ENCODE assay signal across 1 fruit fly cellular context in the genomic region with DNA sequence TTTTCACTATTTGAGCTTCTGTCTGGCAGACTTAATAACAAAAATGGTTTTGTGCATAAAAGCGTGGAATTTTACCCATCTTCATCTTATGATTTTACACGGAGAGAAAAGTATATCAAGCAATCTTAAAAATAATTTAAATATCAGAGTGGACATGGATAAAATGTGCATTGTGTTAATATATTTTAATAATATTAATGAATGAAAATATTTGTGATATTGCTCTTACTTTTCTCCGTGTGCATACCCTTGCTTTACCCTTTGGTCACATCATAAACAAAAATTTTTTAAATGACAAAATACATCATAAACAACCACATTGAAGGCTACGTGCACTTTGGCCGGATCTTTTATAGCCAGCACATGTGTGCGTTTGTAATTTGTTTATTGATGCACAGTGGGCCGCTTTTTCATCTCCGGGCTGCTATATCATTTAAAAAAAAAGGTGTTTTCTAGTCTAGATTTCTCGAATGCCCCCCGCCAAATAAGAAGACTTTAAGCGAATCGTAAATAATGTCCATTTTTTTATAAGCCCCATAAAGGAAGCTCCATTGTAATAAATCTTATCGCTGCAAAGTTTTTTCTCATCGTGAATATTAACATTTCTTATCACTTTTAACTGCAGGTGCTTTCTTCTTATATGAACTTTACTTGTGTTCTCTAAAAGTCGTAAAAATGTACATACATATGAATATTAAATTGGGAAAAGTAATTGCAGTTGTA.
TF ChIP-seq lines count a peak whose summit lies in the region.

No protein-coding gene starts in this region.

TF ChIP-seq in whole organism, embryonic, 481 proteins besides CTCF, POLR2A, EP300 and RAD21 (continued from another document and continues in another):
- no peak for TF ChIP-seq gsb (GFP tag; IDR thresholded peaks at IDR 0.05; lab: Robert Waterston, UW)
- TF ChIP-seq sens (GFP tag; lab: Kevin White, UChicago), result peak; percentile 81
- TF ChIP-seq fd3F (GFP tag; optimal IDR thresholded peaks at IDR 0.05; lab: Kevin White, UChicago), result peak; percentile 32
- no peak for TF ChIP-seq CG10565 (GFP tag; optimal IDR thresholded peaks at IDR 0.05; lab: Kevin White, UChicago)
- TF ChIP-seq Rfx (GFP tag; IDR thresholded peaks at IDR 0.05; lab: Robert Waterston, UW), result peak; percentile 60
- peak in 1 of 2 experiments; percentile 55 for TF ChIP-seq dpn (GFP tag; optimal IDR thresholded peaks at IDR 0.05; lab: Kevin White, UChicago)
- no peak for TF ChIP-seq Mes4 (GFP tag; optimal IDR thresholded peaks at IDR 0.05; lab: Kevin White, UChicago)
- peak; percentile 63 for TF ChIP-seq CG2678 (tag; optimal IDR thresholded peaks at IDR 0.05; lab: Kevin White, UChicago)
- TF ChIP-seq CG4707 (GFP tag; optimal IDR thresholded peaks at IDR 0.05; lab: Kevin White, UChicago), result peak; percentile 37
- TF ChIP-seq CG11695 (GFP tag; IDR thresholded peaks at IDR 0.05; lab: Robert Waterston, UW), result peak; percentile 57; the same call in 1 of the 3 replicates
- peak; percentile 55 for TF ChIP-seq lab (GFP tag; optimal IDR thresholded peaks at IDR 0.05; lab: Kevin White, UChicago)
- TF ChIP-seq NK7.1 (GFP tag; optimal IDR thresholded peaks at IDR 0.05; lab: Kevin White, UChicago), result no peak
- no peak for TF ChIP-seq CG1647 (GFP tag; optimal IDR thresholded peaks at IDR 0.05; lab: Kevin White, UChicago)
- no peak for TF ChIP-seq CG32767 (GFP tag; IDR thresholded peaks at IDR 0.05; lab: Robert Waterston, UW)
- TF ChIP-seq dysf (GFP tag; IDR thresholded peaks at IDR 0.05; lab: Robert Waterston, UW), result peak; percentile 61; the same call in 2 of the 3 replicates
- TF ChIP-seq Drgx (GFP tag; IDR thresholded peaks at IDR 0.05; lab: Robert Waterston, UW), result peak; percentile 69
- peak; percentile 46; the same call in 1 of the 3 replicates for TF ChIP-seq otp (GFP tag; IDR thresholded peaks at IDR 0.05; lab: Robert Waterston, UW)
- peak; percentile 33; the same call in 1 of the 3 replicates for TF ChIP-seq ase (GFP tag; IDR thresholded peaks at IDR 0.05; lab: Robert Waterston, UW)
- TF ChIP-seq oc (tag; optimal IDR thresholded peaks at IDR 0.05; lab: Kevin White, UChicago), result peak; percentile 36
- TF ChIP-seq chm (GFP tag; IDR thresholded peaks at IDR 0.05; lab: Robert Waterston, UW), result peak; percentile 28; the same call in 1 of the 2 replicates
- peak; percentile 43; the same call in 1 of the 2 replicates for TF ChIP-seq E2f2 (GFP tag; IDR thresholded peaks at IDR 0.05; lab: Robert Waterston, UW)
- peak; percentile 8 for TF ChIP-seq HmgZ (tag; optimal IDR thresholded peaks at IDR 0.05; lab: Kevin White, UChicago)
- TF ChIP-seq CG3163 (GFP tag; optimal IDR thresholded peaks at IDR 0.05; lab: Kevin White, UChicago), result no peak
- peak; percentile 21; the same call in 1 of the 2 replicates for TF ChIP-seq lmd (GFP tag; IDR thresholded peaks at IDR 0.05; lab: Robert Waterston, UW)
- TF ChIP-seq twi (tag; optimal IDR thresholded peaks at IDR 0.05; lab: Kevin White, UChicago), result peak; percentile 58
- TF ChIP-seq Xbp1 (GFP tag; optimal IDR thresholded peaks at IDR 0.05; lab: Kevin White, UChicago), result peak; percentile 58
- TF ChIP-seq trem (tag; optimal IDR thresholded peaks at IDR 0.05; lab: Kevin White, UChicago), result peak; percentile 13
- no peak for TF ChIP-seq fu2 (GFP tag; optimal IDR thresholded peaks at IDR 0.05; lab: Kevin White, UChicago)
- TF ChIP-seq CG9437 (GFP tag; optimal IDR thresholded peaks at IDR 0.05; lab: Kevin White, UChicago), result peak; percentile 39
- 0 out of 2 replicates have a peak, but pooled peaks have one; percentile 46 for TF ChIP-seq Nf-YA (GFP tag; IDR thresholded peaks at IDR 0.05; lab: Robert Waterston, UW)
- TF ChIP-seq CG12659 (GFP tag; optimal IDR thresholded peaks at IDR 0.05; lab: Kevin White, UChicago), result peak; percentile 38
- TF ChIP-seq unpg (GFP tag; optimal IDR thresholded peaks at IDR 0.05; lab: Kevin White, UChicago), result peak; percentile 62
- peak; percentile 19 for TF ChIP-seq Atf-2 (GFP tag; optimal IDR thresholded peaks at IDR 0.05; lab: Kevin White, UChicago)
- peak; percentile 47 for TF ChIP-seq Ssrp (tag; optimal IDR thresholded peaks at IDR 0.05; lab: Kevin White, UChicago)
- peak; percentile 45 for TF ChIP-seq Fer1 (GFP tag; optimal IDR thresholded peaks at IDR 0.05; lab: Kevin White, UChicago)
- peak; percentile 64 for TF ChIP-seq CG7839 (tag; optimal IDR thresholded peaks at IDR 0.05; lab: Kevin White, UChicago)
- peak; percentile 57 for TF ChIP-seq ttk (GFP tag; IDR thresholded peaks at IDR 0.05; lab: Robert Waterston, UW)
- no peak for TF ChIP-seq CG12236 (GFP tag; optimal IDR thresholded peaks at IDR 0.05; lab: Kevin White, UChicago)
- TF ChIP-seq salm (tag; optimal IDR thresholded peaks at IDR 0.05; lab: Kevin White, UChicago), result peak; percentile 27
- TF ChIP-seq grau (tag; optimal IDR thresholded peaks at IDR 0.05; lab: Kevin White, UChicago), result peak; percentile 54
- no peak for TF ChIP-seq danr (GFP tag; IDR thresholded peaks at IDR 0.05; lab: Robert Waterston, UW)
- TF ChIP-seq CG18476 (GFP tag; optimal IDR thresholded peaks at IDR 0.05; lab: Kevin White, UChicago), result peak; percentile 11
- peak; percentile 26 for TF ChIP-seq CG18599 (GFP tag; optimal IDR thresholded peaks at IDR 0.05; lab: Kevin White, UChicago)
- TF ChIP-seq CG13296 (GFP tag; optimal IDR thresholded peaks at IDR 0.05; lab: Kevin White, UChicago), result peak; percentile 39
- 0 out of 2 replicates have a peak, but pooled peaks have one; percentile 57 for TF ChIP-seq vvl (GFP tag; IDR thresholded peaks at IDR 0.05; lab: Robert Waterston, UW)
- TF ChIP-seq D19A (tag; optimal IDR thresholded peaks at IDR 0.05; lab: Kevin White, UChicago), result peak; percentile 46
- TF ChIP-seq BtbVII (GFP tag; optimal IDR thresholded peaks at IDR 0.05; lab: Kevin White, UChicago), result peak; percentile 40
- TF ChIP-seq cato (GFP tag; optimal IDR thresholded peaks at IDR 0.05; lab: Kevin White, UChicago; ENCODE audit: borderline replicate concordance), result no peak
- TF ChIP-seq CG8924 (tag; optimal IDR thresholded peaks at IDR 0.05; lab: Kevin White, UChicago), result peak; percentile 56
- 0 out of 3 replicates have a peak, but pooled peaks have one; percentile 5 for TF ChIP-seq zfh1 (GFP tag; IDR thresholded peaks at IDR 0.05; lab: Robert Waterston, UW)
- no peak for TF ChIP-seq lola (GFP tag; optimal IDR thresholded peaks at IDR 0.05; lab: Kevin White, UChicago)
- TF ChIP-seq CG11247 (GFP tag; IDR thresholded peaks at IDR 0.05; lab: Robert Waterston, UW), result peak; percentile 19; the same call in 1 of the 2 replicates
- TF ChIP-seq phol (tag; optimal IDR thresholded peaks at IDR 0.05; lab: Kevin White, UChicago), result peak; percentile 59
- TF ChIP-seq insv (GFP tag; optimal IDR thresholded peaks at IDR 0.05; lab: Kevin White, UChicago), result no peak
- no peak for TF ChIP-seq Dfd (GFP tag; optimal IDR thresholded peaks at IDR 0.05; lab: Kevin White, UChicago)
- TF ChIP-seq Rx (GFP tag; IDR thresholded peaks at IDR 0.05; lab: Robert Waterston, UW), result peak; percentile 8; the same call in 1 of the 2 replicates
- peak; percentile 31 for TF ChIP-seq CG2120 (GFP tag; optimal IDR thresholded peaks at IDR 0.05; lab: Kevin White, UChicago)
- peak; percentile 53 for TF ChIP-seq CG10979 (tag; optimal IDR thresholded peaks at IDR 0.05; lab: Kevin White, UChicago)
- TF ChIP-seq CG6689 (GFP tag; IDR thresholded peaks at IDR 0.05; lab: Robert Waterston, UW), result peak; percentile 49
- TF ChIP-seq Trl (optimal IDR thresholded peaks at IDR 0.05; lab: Kevin White, UChicago), result no peak
- TF ChIP-seq Trl (GFP tag; optimal IDR thresholded peaks at IDR 0.05; lab: Kevin White, UChicago), result peak; percentile 5
- peak; percentile 28 for TF ChIP-seq CG10267 (tag; optimal IDR thresholded peaks at IDR 0.05; lab: Kevin White, UChicago)
- no peak for TF ChIP-seq Bdp1 (GFP tag; optimal IDR thresholded peaks at IDR 0.05; lab: Kevin White, UChicago)
- no peak for TF ChIP-seq sc (optimal IDR thresholded peaks at IDR 0.05; lab: Kevin White, UChicago)
- peak; percentile 19 for TF ChIP-seq sc (GFP tag; optimal IDR thresholded peaks at IDR 0.05; lab: Kevin White, UChicago)
- peak; percentile 50 for TF ChIP-seq fd96Cb (tag; optimal IDR thresholded peaks at IDR 0.05; lab: Kevin White, UChicago)
- TF ChIP-seq slbo (GFP tag; IDR thresholded peaks at IDR 0.05; lab: Robert Waterston, UW), result 0 out of 2 replicates have a peak, but pooled peaks have one; percentile 14
- no peak for TF ChIP-seq prd (optimal IDR thresholded peaks at IDR 0.05; lab: Kevin White, UChicago)
- peak; percentile 61 for TF ChIP-seq prd (GFP tag; IDR thresholded peaks at IDR 0.05; lab: Robert Waterston, UW)
- 0 out of 3 replicates have a peak, but pooled peaks have one; percentile 12 for TF ChIP-seq HLH4C (GFP tag; IDR thresholded peaks at IDR 0.05; lab: Robert Waterston, UW; ENCODE audit: partially characterized antibody)
- peak; percentile 57 for TF ChIP-seq CG14441 (GFP tag; IDR thresholded peaks at IDR 0.05; lab: Robert Waterston, UW)
- no peak for TF ChIP-seq HLH54F (GFP tag; optimal IDR thresholded peaks at IDR 0.05; lab: Kevin White, UChicago)
- peak; percentile 14 for TF ChIP-seq CG5180 (GFP tag; optimal IDR thresholded peaks at IDR 0.05; lab: Kevin White, UChicago)
- no peak for TF ChIP-seq Bteb2 (GFP tag; optimal IDR thresholded peaks at IDR 0.05; lab: Kevin White, UChicago)
- peak; percentile 35 for TF ChIP-seq CG1603 (tag; optimal IDR thresholded peaks at IDR 0.05; lab: Kevin White, UChicago)
- TF ChIP-seq ranshi (GFP tag; IDR thresholded peaks at IDR 0.05; lab: Robert Waterston, UW), result peak; percentile 29; the same call in 1 of the 2 replicates
- TF ChIP-seq CG11398 (GFP tag; optimal IDR thresholded peaks at IDR 0.05; lab: Kevin White, UChicago), result no peak
- peak; percentile 37; the same call in 2 of the 3 replicates for TF ChIP-seq Aef1 (GFP tag; IDR thresholded peaks at IDR 0.05; lab: Robert Waterston, UW)
- TF ChIP-seq cas (GFP tag; IDR thresholded peaks at IDR 0.05; lab: Robert Waterston, UW), result 0 out of 2 replicates have a peak, but pooled peaks have one; percentile 8
- TF ChIP-seq Hr39 (optimal IDR thresholded peaks at IDR 0.05; lab: Kevin White, UChicago), result no peak
- no peak for TF ChIP-seq Fer2 (tag; optimal IDR thresholded peaks at IDR 0.05; lab: Kevin White, UChicago)
- peak; percentile 39; the same call in 1 of the 3 replicates for TF ChIP-seq CG2199 (GFP tag; IDR thresholded peaks at IDR 0.05; lab: Robert Waterston, UW)
- peak; percentile 18; the same call in 1 of the 2 replicates for TF ChIP-seq wor (GFP tag; IDR thresholded peaks at IDR 0.05; lab: Robert Waterston, UW)
- TF ChIP-seq CG30431 (GFP tag; optimal IDR thresholded peaks at IDR 0.05; lab: Kevin White, UChicago), result no peak
- TF ChIP-seq CG12942 (GFP tag; optimal IDR thresholded peaks at IDR 0.05; lab: Kevin White, UChicago), result no peak
- no peak for TF ChIP-seq ham (GFP tag; IDR thresholded peaks at IDR 0.05; lab: Robert Waterston, UW)
- peak; percentile 3 for TF ChIP-seq Dek (tag; optimal IDR thresholded peaks at IDR 0.05; lab: Kevin White, UChicago)
- TF ChIP-seq Fer3 (tag; optimal IDR thresholded peaks at IDR 0.05; lab: Kevin White, UChicago), result peak; percentile 36
- TF ChIP-seq Dbx (GFP tag; IDR thresholded peaks at IDR 0.05; lab: Robert Waterston, UW), result 0 out of 3 replicates have a peak, but pooled peaks have one; percentile 15
- 0 out of 2 replicates have a peak, but pooled peaks have one; percentile 34 for TF ChIP-seq wdn (GFP tag; IDR thresholded peaks at IDR 0.05; lab: Robert Waterston, UW)
- TF ChIP-seq Hr51 (GFP tag; optimal IDR thresholded peaks at IDR 0.05; lab: Kevin White, UChicago), result peak in 1 of 2 experiments; percentile 63
- no peak for TF ChIP-seq Hmx (GFP tag; optimal IDR thresholded peaks at IDR 0.05; lab: Kevin White, UChicago)
- TF ChIP-seq esg (GFP tag; conservative IDR thresholded peaks at IDR 0.05; lab: Robert Waterston, UW), result peak; percentile 41; the same call in 1 of the 2 replicates
- peak; percentile 40 for TF ChIP-seq CG32772 (GFP tag; IDR thresholded peaks at IDR 0.05; lab: Robert Waterston, UW)
- TF ChIP-seq CG4424 (GFP tag; optimal IDR thresholded peaks at IDR 0.05; lab: Kevin White, UChicago), result peak; percentile 65
- no peak for TF ChIP-seq CG6813 (GFP tag; optimal IDR thresholded peaks at IDR 0.05; lab: Kevin White, UChicago)
- peak; percentile 61 for TF ChIP-seq Med (GFP tag; lab: Kevin White, UChicago)
- TF ChIP-seq ind (GFP tag; optimal IDR thresholded peaks at IDR 0.05; lab: Kevin White, UChicago), result peak; percentile 48
- TF ChIP-seq CG33557 (GFP tag; optimal IDR thresholded peaks at IDR 0.05; lab: Kevin White, UChicago), result no peak
- peak; percentile 40 for TF ChIP-seq CG3281 (GFP tag; optimal IDR thresholded peaks at IDR 0.05; lab: Kevin White, UChicago)
- peak; percentile 61 for TF ChIP-seq CG17328 (GFP tag; IDR thresholded peaks at IDR 0.05; lab: Robert Waterston, UW)
- TF ChIP-seq sisA (GFP tag; IDR thresholded peaks at IDR 0.05; lab: Robert Waterston, UW), result peak; percentile 52
- TF ChIP-seq bsh (GFP tag; optimal IDR thresholded peaks at IDR 0.05; lab: Kevin White, UChicago), result peak in 1 of 2 experiments; percentile 65
- no peak for TF ChIP-seq Asciz (GFP tag; optimal IDR thresholded peaks at IDR 0.05; lab: Kevin White, UChicago)
- peak; percentile 43 for TF ChIP-seq CG10209 (GFP tag; optimal IDR thresholded peaks at IDR 0.05; lab: Kevin White, UChicago)
- no peak for TF ChIP-seq repo (GFP tag; optimal IDR thresholded peaks at IDR 0.05; lab: Kevin White, UChicago)
- peak; percentile 48; the same call in 1 of the 2 replicates for TF ChIP-seq HLH3B (GFP tag; IDR thresholded peaks at IDR 0.05; lab: Robert Waterston, UW)
- TF ChIP-seq CG8478 (optimal IDR thresholded peaks at IDR 0.05; lab: Kevin White, UChicago), result no peak
- peak; percentile 50 for TF ChIP-seq run (tag; optimal IDR thresholded peaks at IDR 0.05; lab: Kevin White, UChicago)
- peak; percentile 11 for TF ChIP-seq NfI (GFP tag; optimal IDR thresholded peaks at IDR 0.05; lab: Kevin White, UChicago)
- no peak for TF ChIP-seq CG13624 (GFP tag; optimal IDR thresholded peaks at IDR 0.05; lab: Kevin White, UChicago)
- TF ChIP-seq org-1 (GFP tag; optimal IDR thresholded peaks at IDR 0.05; lab: Kevin White, UChicago), result no peak
- TF ChIP-seq CG9609 (GFP tag; optimal IDR thresholded peaks at IDR 0.05; lab: Kevin White, UChicago), result peak; percentile 1
- peak; percentile 61 for TF ChIP-seq Blimp-1 (GFP tag; optimal IDR thresholded peaks at IDR 0.05; lab: Kevin White, UChicago)
- 0 out of 3 replicates have a peak, but pooled peaks have one; percentile 45 for TF ChIP-seq ken (GFP tag; IDR thresholded peaks at IDR 0.05; lab: Robert Waterston, UW)
- peak; percentile 61; the same call in 2 of the 3 replicates for TF ChIP-seq Optix (GFP tag; IDR thresholded peaks at IDR 0.05; lab: Robert Waterston, UW)
- no peak for TF ChIP-seq CG11696 (GFP tag; IDR thresholded peaks at IDR 0.05; lab: Robert Waterston, UW)
- TF ChIP-seq Gug (GFP tag; IDR thresholded peaks at IDR 0.05; lab: Robert Waterston, UW), result peak; percentile 39; the same call in 2 of the 4 replicates
- peak; percentile 32 for TF ChIP-seq HHEX (GFP tag; optimal IDR thresholded peaks at IDR 0.05; lab: Kevin White, UChicago)
